Fruit fly (Drosophila melanogaster): ENCODE measurements around the gene CG15535.

CG15535 gene

DNA sequence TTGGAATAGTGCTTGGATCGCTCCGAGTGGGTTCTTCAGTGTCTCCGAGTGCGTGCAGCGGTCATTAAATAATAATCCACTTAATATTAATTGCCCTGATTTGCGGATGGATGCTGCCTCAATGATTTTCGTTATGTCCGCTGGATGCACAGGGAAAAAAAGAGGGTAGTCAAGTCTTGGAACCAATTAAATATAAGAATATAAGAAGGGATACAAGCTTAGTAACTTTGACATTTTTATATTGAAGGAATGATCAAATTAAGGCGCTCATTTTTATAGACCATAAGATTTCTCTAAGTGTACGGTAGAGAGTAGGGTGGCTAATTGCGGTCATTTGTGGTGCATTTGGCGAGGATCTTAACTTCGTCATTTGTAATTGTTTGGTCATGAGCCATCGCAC, 31.8 kb downstream of the CG15535 start:
- TF ChIP-seq CG31627 (GFP tag; optimal IDR thresholded peaks at IDR 0.05), result peak; percentile 32
- no peak for TF ChIP-seq Lpt (GFP tag; optimal IDR thresholded peaks at IDR 0.05)
- no peak for TF ChIP-seq CG10669 (GFP tag; optimal IDR thresholded peaks at IDR 0.05)
- TF ChIP-seq CG6163 (GFP tag; IDR thresholded peaks at IDR 0.05), result no peak
- no peak for TF ChIP-seq Eip93F (GFP tag; optimal IDR thresholded peaks at IDR 0.05)
- no peak for TF ChIP-seq CG4318 (GFP tag; optimal IDR thresholded peaks at IDR 0.05)
- no peak for TF ChIP-seq CG8119 (GFP tag; IDR thresholded peaks at IDR 0.05)
- TF ChIP-seq CG8632 (GFP tag; optimal IDR thresholded peaks at IDR 0.05), result no peak
- no peak for TF ChIP-seq CG6792 (GFP tag; optimal IDR thresholded peaks at IDR 0.05)
- TF ChIP-seq esn (GFP tag; optimal IDR thresholded peaks at IDR 0.05), result peak; percentile 30
- TF ChIP-seq CG6276 (GFP tag; optimal IDR thresholded peaks at IDR 0.05), result no peak
- TF ChIP-seq CG10631 (GFP tag; optimal IDR thresholded peaks at IDR 0.05), result no peak
- TF ChIP-seq Ets21C (GFP tag; optimal IDR thresholded peaks at IDR 0.05), result no peak
- TF ChIP-seq dac (GFP tag; optimal IDR thresholded peaks at IDR 0.05), result no peak
- no peak for TF ChIP-seq CG11762 (GFP tag; optimal IDR thresholded peaks at IDR 0.05; ENCODE audit: insufficient read depth)
- TF ChIP-seq CG3032 (tag; optimal IDR thresholded peaks at IDR 0.05), result no peak
- peak; percentile 75 for TF ChIP-seq svp (GFP tag)
- no peak for TF ChIP-seq CG15336 (GFP tag; IDR thresholded peaks at IDR 0.05)
- TF ChIP-seq topi (GFP tag; optimal IDR thresholded peaks at IDR 0.05), result peak; percentile 38
- no peak for TF ChIP-seq CG6854 (GFP tag; optimal IDR thresholded peaks at IDR 0.05)
- no peak for TF ChIP-seq CG1621 (tag; optimal IDR thresholded peaks at IDR 0.05)
- no peak for TF ChIP-seq Hr4 (GFP tag; optimal IDR thresholded peaks at IDR 0.05)
- no peak for TF ChIP-seq CG6808 (GFP tag; optimal IDR thresholded peaks at IDR 0.05)
- no peak for TF ChIP-seq net (GFP tag; optimal IDR thresholded peaks at IDR 0.05)
- TF ChIP-seq Blimp-1 (GFP tag; optimal IDR thresholded peaks at IDR 0.05), result no peak
- no peak for TF ChIP-seq CG9139 (GFP tag; optimal IDR thresholded peaks at IDR 0.05)
- no peak for TF ChIP-seq CG32006 (GFP tag; optimal IDR thresholded peaks at IDR 0.05)
- TF ChIP-seq CG34406 (GFP tag; optimal IDR thresholded peaks at IDR 0.05), result peak; percentile 12
- TF ChIP-seq achi (GFP tag; optimal IDR thresholded peaks at IDR 0.05), result peak; percentile 23
- peak; percentile 19 for TF ChIP-seq cyc (GFP tag; optimal IDR thresholded peaks at IDR 0.05)
- TF ChIP-seq fd59A (GFP tag; optimal IDR thresholded peaks at IDR 0.05), result no peak
- peak; percentile 33 for TF ChIP-seq pdm3 (GFP tag; optimal IDR thresholded peaks at IDR 0.05)
- TF ChIP-seq acj6 (GFP tag; optimal IDR thresholded peaks at IDR 0.05), result peak; percentile 19
- TF ChIP-seq dsx (GFP tag; optimal IDR thresholded peaks at IDR 0.05; ENCODE audit: poor library complexity, severe bottlenecking), result no peak
- TF ChIP-seq ss (GFP tag; optimal IDR thresholded peaks at IDR 0.05), result no peak
- no peak for TF ChIP-seq vri (GFP tag; optimal IDR thresholded peaks at IDR 0.05)
- TF ChIP-seq Hr38 (GFP tag; optimal IDR thresholded peaks at IDR 0.05), result no peak
- TF ChIP-seq fkh (GFP tag; optimal IDR thresholded peaks at IDR 0.05), result no peak
- no peak for TF ChIP-seq CG11294 (GFP tag; IDR thresholded peaks at IDR 0.05)
- no peak for TF ChIP-seq Sox15 (GFP tag; optimal IDR thresholded peaks at IDR 0.05)
- TF ChIP-seq CG16779 (tag; optimal IDR thresholded peaks at IDR 0.05), result no peak
- TF ChIP-seq CG8319 (GFP tag; optimal IDR thresholded peaks at IDR 0.05), result no peak
- TF ChIP-seq Sox14 (GFP tag; optimal IDR thresholded peaks at IDR 0.05), result no peak
- TF ChIP-seq Hr39 (GFP tag; optimal IDR thresholded peaks at IDR 0.05), result peak; percentile 36
- peak; percentile 6 for TF ChIP-seq OdsH (GFP tag; optimal IDR thresholded peaks at IDR 0.05)
- no peak for TF ChIP-seq Ets96B (tag; optimal IDR thresholded peaks at IDR 0.05)
- TF ChIP-seq CG3919 (GFP tag; optimal IDR thresholded peaks at IDR 0.05), result no peak
- TF ChIP-seq Eip78C (GFP tag), result peak; percentile 66
- TF ChIP-seq Eip75B (GFP tag; optimal IDR thresholded peaks at IDR 0.05), result peak; percentile 2
- TF ChIP-seq CG11902 (GFP tag; optimal IDR thresholded peaks at IDR 0.05), result no peak
- TF ChIP-seq eg (GFP tag; IDR thresholded peaks at IDR 0.05), result peak; percentile 31; the same call in 1 of the 3 replicates
- TF ChIP-seq Gug (GFP tag; IDR thresholded peaks at IDR 0.05), result no peak
- TF ChIP-seq Met (GFP tag; optimal IDR thresholded peaks at IDR 0.05), result peak; percentile 46
